Worm (Caenorhabditis elegans) whole organism, midembryonic: Measurements from ENCODE around the gene Y47A7.2.

ENCODE experiments used
- T22C8.4 ChIP-seq: fragments of 200-800 bp; sonication (Bioruptor generic); IDR thresholded peaks from 2 replicates; pipeline ENCODE4 v1.3.6; 2022; ENCODE audit warnings: missing genetic modification characterization, missing compliant biosample characterization
- cog-1 ChIP-seq: sonication (generic microtip); optimal IDR thresholded peaks from 2 replicates; lab custom pipeline; 2016; ENCODE audit warnings: missing genetic modification characterization, missing compliant biosample characterization
- flt-1 ChIP-seq: fragments of 200-800 bp; sonication (Bioruptor generic); IDR thresholded peaks from 2 replicates; pipeline ENCODE4 v1.3.6; 2022; ENCODE audit warnings: missing genetic modification characterization, missing compliant biosample characterization
- klf-2 ChIP-seq: fragments of 200-800 bp; sonication (Bioruptor generic); conservative IDR thresholded peaks from 2 replicates; pipeline ENCODE4 v1.3.6; 2022; ENCODE audit warnings: missing genetic modification reagents, missing genetic modification characterization, missing compliant biosample characterization
- med-1 ChIP-seq: sonication (generic microtip); optimal IDR thresholded peaks from 2 replicates; lab custom pipeline; 2017; ENCODE audit warnings: missing genetic modification characterization, mild to moderate bottlenecking, missing compliant biosample characterization, antibody characterized with exemption, missing genetic modification reagents; ENCODE audit not compliant: insufficient read depth
- ref-1 ChIP-seq: fragments of 200-800 bp; sonication (Bioruptor generic); conservative IDR thresholded peaks from 2 replicates; pipeline ENCODE4 v1.3.6; 2022; ENCODE audit warnings: missing genetic modification reagents, missing genetic modification characterization, missing compliant biosample characterization
- tab-1 ChIP-seq: fragments of 200-800 bp; sonication (Bioruptor generic); IDR thresholded peaks from 2 replicates; pipeline ENCODE4 v1.3.6; 2022; ENCODE audit warnings: missing genetic modification characterization, missing compliant biosample characterization
- ztf-23 ChIP-seq: fragments of 200-800 bp; sonication (Bioruptor generic); IDR thresholded peaks from 2 replicates; pipeline ENCODE4 v1.3.6; 2022; ENCODE audit warnings: missing genetic modification reagents, missing genetic modification characterization, missing compliant biosample characterization
- ztf-29 ChIP-seq: fragments of 200-800 bp; sonication (Bioruptor generic); IDR thresholded peaks from 2 replicates; pipeline ENCODE4 v1.3.6; 2022; ENCODE audit warnings: missing genetic modification reagents, missing genetic modification characterization, missing compliant biosample characterization

Gene Y47A7.2

ce11 chrV:5172833-5173232 is 25.3 kb downstream of the Y47A7.2 start, which contains the start of gene srt-65:
srt-65 (minus strand) TSS chrV:5172933.
- TF ChIP-seq klf-2 = no peak
- TF ChIP-seq T22C8.4 (GFP tag; lab: Robert Waterston, UW) = no peak
- no peak for TF ChIP-seq med-1 (GFP tag; lab: Kevin White, UChicago)
- TF ChIP-seq ztf-29 (GFP tag; lab: Robert Waterston, UW) = no peak
- no peak for TF ChIP-seq cog-1 (tag; lab: Kevin White, UChicago)
- TF ChIP-seq ztf-23 (GFP tag; lab: Robert Waterston, UW) = no peak
- no peak for TF ChIP-seq tab-1 (GFP tag; lab: Robert Waterston, UW)
- no peak for TF ChIP-seq flt-1 (GFP tag; lab: Robert Waterston, UW)

- no peak for TF ChIP-seq tab-1 (GFP tag; lab: Robert Waterston, UW)
- TF ChIP-seq cog-1 (tag; lab: Kevin White, UChicago) = no peak
- TF ChIP-seq ref-1 (GFP tag; lab: Robert Waterston, UW) = no peak
- no peak for TF ChIP-seq ztf-29 (GFP tag; lab: Robert Waterston, UW)
- no peak for TF ChIP-seq ztf-23 (GFP tag; lab: Robert Waterston, UW)
- no peak for TF ChIP-seq med-1 (GFP tag; lab: Kevin White, UChicago)
- TF ChIP-seq klf-2 = no peak
- no peak for TF ChIP-seq T22C8.4 (GFP tag; lab: Robert Waterston, UW)
- TF ChIP-seq flt-1 (GFP tag; lab: Robert Waterston, UW) = no peak
Measured at ce11 chrV:5169586-5169985, 28.6 kb downstream of the Y47A7.2 start, which contains the start of gene srt-64. srt-64 (minus strand) TSS chrV:5169686.

- TF ChIP-seq med-1 (GFP tag; lab: Kevin White, UChicago) = no peak
- no peak for TF ChIP-seq cog-1 (tag; lab: Kevin White, UChicago)
- TF ChIP-seq klf-2 = no peak
- TF ChIP-seq T22C8.4 (GFP tag; lab: Robert Waterston, UW) = no peak
- TF ChIP-seq ref-1 (GFP tag; lab: Robert Waterston, UW) = no peak
Measured at ce11 chrV:5165426-5165825, 32.7 kb downstream of the Y47A7.2 start, which contains the start of gene srw-140. srw-140 (plus strand) TSS chrV:5165726.

- TF ChIP-seq T22C8.4 (GFP tag; lab: Robert Waterston, UW) = no peak
- no peak for TF ChIP-seq ref-1 (GFP tag; lab: Robert Waterston, UW)
- no peak for TF ChIP-seq ztf-29 (GFP tag; lab: Robert Waterston, UW)
- no peak for TF ChIP-seq ztf-23 (GFP tag; lab: Robert Waterston, UW)
- no peak for TF ChIP-seq cog-1 (tag; lab: Kevin White, UChicago)
- TF ChIP-seq tab-1 (GFP tag; lab: Robert Waterston, UW) = no peak
- TF ChIP-seq med-1 (GFP tag; lab: Kevin White, UChicago) = no peak
- TF ChIP-seq klf-2 = no peak
- no peak for TF ChIP-seq flt-1 (GFP tag; lab: Robert Waterston, UW)
Measured at ce11 chrV:5164682-5165081, 33.5 kb downstream of the Y47A7.2 start, which contains the start of gene abu-7. abu-7 (minus strand) TSS chrV:5164782.

ce11 chrV:5161792-5162191 is 36.3 kb downstream of the Y47A7.2 start, which contains the start of gene abu-6:
abu-6 (minus strand) TSS chrV:5161892.
- TF ChIP-seq klf-2 (no peak), ref-1 (GFP tag; lab: Robert Waterston, UW) (no peak), flt-1 (GFP tag; lab: Robert Waterston, UW) (no peak), ztf-29 (GFP tag; lab: Robert Waterston, UW) (no peak), ztf-23 (GFP tag; lab: Robert Waterston, UW) (no peak)

- no peak for TF ChIP-seq ztf-29 (GFP tag; lab: Robert Waterston, UW)
- no peak for TF ChIP-seq tab-1 (GFP tag; lab: Robert Waterston, UW)
- no peak for TF ChIP-seq klf-2
- TF ChIP-seq ztf-23 (GFP tag; lab: Robert Waterston, UW) = no peak
- no peak for TF ChIP-seq med-1 (GFP tag; lab: Kevin White, UChicago)
- TF ChIP-seq cog-1 (tag; lab: Kevin White, UChicago) = no peak
- TF ChIP-seq flt-1 (GFP tag; lab: Robert Waterston, UW) = no peak
- TF ChIP-seq T22C8.4 (GFP tag; lab: Robert Waterston, UW) = no peak
- TF ChIP-seq ref-1 (GFP tag; lab: Robert Waterston, UW) = no peak
Measured at ce11 chrV:5158302-5158701, 39.8 kb downstream of the Y47A7.2 start, which contains the start of gene abu-15. abu-15 (plus strand) TSS chrV:5158602.

- TF ChIP-seq med-1 (GFP tag; lab: Kevin White, UChicago) (no peak), flt-1 (GFP tag; lab: Robert Waterston, UW) (no peak), ztf-23 (GFP tag; lab: Robert Waterston, UW) (no peak), tab-1 (GFP tag; lab: Robert Waterston, UW) (no peak), ref-1 (GFP tag; lab: Robert Waterston, UW) (no peak), klf-2 (no peak), ztf-29 (GFP tag; lab: Robert Waterston, UW) (no peak), T22C8.4 (GFP tag; lab: Robert Waterston, UW) (no peak), cog-1 (tag; lab: Kevin White, UChicago) (no peak)
Measured at ce11 chrV:5157660-5158059, 40.5 kb downstream of the Y47A7.2 start, which contains the start of gene srx-39. srx-39 (minus strand) TSS chrV:5157760.

ce11 chrV:5155516-5155915 is 42.6 kb downstream of the Y47A7.2 start, which contains the start of gene srx-38:
srx-38 (minus strand) TSS chrV:5155616.
- TF ChIP-seq flt-1 (GFP tag; lab: Robert Waterston, UW) (no peak), klf-2 (no peak), med-1 (GFP tag; lab: Kevin White, UChicago) (no peak), T22C8.4 (GFP tag; lab: Robert Waterston, UW) (no peak), ztf-23 (GFP tag; lab: Robert Waterston, UW) (no peak)

- no peak for TF ChIP-seq flt-1 (GFP tag; lab: Robert Waterston, UW)
- TF ChIP-seq tab-1 (GFP tag; lab: Robert Waterston, UW) = no peak
- no peak for TF ChIP-seq med-1 (GFP tag; lab: Kevin White, UChicago)
- no peak for TF ChIP-seq klf-2
- TF ChIP-seq T22C8.4 (GFP tag; lab: Robert Waterston, UW) = no peak
- TF ChIP-seq ref-1 (GFP tag; lab: Robert Waterston, UW) = no peak
- TF ChIP-seq ztf-23 (GFP tag; lab: Robert Waterston, UW) = no peak
- TF ChIP-seq cog-1 (tag; lab: Kevin White, UChicago) = no peak
- no peak for TF ChIP-seq ztf-29 (GFP tag; lab: Robert Waterston, UW)
Measured at ce11 chrV:5150880-5151279, 47.3 kb downstream of the Y47A7.2 start, which contains the start of gene srh-130. srh-130 (plus strand) TSS chrV:5151180.
